Worm (Caenorhabditis elegans) whole organism, L1 larva: ENCODE results near the gene F28A12.10.

Experiments used
- ama-1 ChIP-seq: fragments of 150-350 bp; optimal IDR thresholded peaks from 2 replicates; lab custom pipeline; 2014
- ceh-82 ChIP-seq, 3 experiments: fragments of 150-350 bp in 1 of 3; sonication (generic microtip) in 2 of 3; optimal IDR thresholded peaks; 2 replicates each; lab custom pipeline; 2014 to 2017; ENCODE audit warnings: missing biosample characterization in 3 of 3, missing genetic modification characterization in 3 of 3
- dpl-1 ChIP-seq, 3 experiments: fragments of 150-350 bp in 2 of 3; sonication (generic microtip) in 1 of 3; optimal IDR thresholded peaks; 2 replicates each; lab custom pipeline; 2014 to 2017; ENCODE audit warnings: missing biosample characterization in 3 of 3, missing genetic modification characterization in 3 of 3, missing genetic modification reagents in 3 of 3
- lin-13 ChIP-seq: fragments of 150-350 bp; optimal IDR thresholded peaks from 2 replicates; lab custom pipeline; 2014; ENCODE audit warnings: missing biosample characterization, missing genetic modification reagents, missing genetic modification characterization
- lin-15B ChIP-seq: fragments of 150-350 bp; sonication (generic microtip); optimal IDR thresholded peaks from 3 replicates; lab custom pipeline; 2014; ENCODE audit warnings: missing biosample characterization, missing genetic modification characterization
- lsy-2 ChIP-seq, 2 experiments: fragments of 150-350 bp; optimal IDR thresholded peaks; 2 replicates each; lab custom pipeline; 2014; ENCODE audit warnings: missing biosample characterization in 2 of 2, missing genetic modification characterization in 2 of 2
- mdl-1 ChIP-seq, 2 experiments: fragments of 150-350 bp; optimal IDR thresholded peaks; 2 replicates each; lab custom pipeline; 2014 to 2017; ENCODE audit warnings: missing biosample characterization in 2 of 2, missing genetic modification characterization in 2 of 2, inconsistent platforms in 1 of 2
- nhr-90 ChIP-seq: sonication (generic microtip); optimal IDR thresholded peaks from 2 replicates; lab custom pipeline; 2016; ENCODE audit warnings: mild to moderate bottlenecking, missing genetic modification characterization, missing compliant biosample characterization; ENCODE audit not compliant: poor library complexity
- tbx-2 ChIP-seq: sonication (generic microtip); optimal IDR thresholded peaks from 2 replicates; lab custom pipeline; 2016; ENCODE audit warnings: missing genetic modification characterization, missing compliant biosample characterization

DNA sequence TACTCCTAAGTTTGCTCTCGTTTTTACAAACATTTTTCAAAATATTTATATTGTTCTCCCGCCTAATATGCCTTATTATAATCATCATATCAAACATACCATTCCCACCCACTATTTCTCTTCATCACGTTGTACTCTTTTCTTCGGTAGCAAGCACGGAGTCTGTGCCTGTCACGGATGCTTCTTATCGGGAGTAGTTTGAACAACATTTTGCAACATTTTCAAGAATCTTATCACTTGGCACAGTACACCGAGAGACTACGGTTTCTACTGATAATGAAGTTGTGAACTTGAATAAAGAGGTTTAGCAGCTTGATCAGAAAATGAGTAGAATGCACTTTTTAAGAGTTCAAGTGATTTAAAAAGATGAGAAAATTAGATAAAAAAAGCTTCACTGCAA lies 10.7 kb upstream of the F28A12.10 start:
- TF ChIP-seq nhr-90 (no peak), dpl-1 (GFP tag; optimal IDR thresholded peaks at IDR 0.05; lab: Kevin White, UChicago) (no peak), tbx-2 (tag; lab: Kevin White, UChicago) (no peak), lin-15B (tag; lab: Kevin White, UChicago) (no peak), ceh-82 (tag; optimal IDR thresholded peaks at IDR 0.05; lab: Kevin White, UChicago) (no peak), ama-1 (lab: Kevin White, UChicago) (no peak), lsy-2 (tag; optimal IDR thresholded peaks at IDR 0.05; lab: Kevin White, UChicago) (peak in 1 of 2 experiments; percentile 16), lin-13 (GFP tag; lab: Kevin White, UChicago) (no peak), mdl-1 (tag; optimal IDR thresholded peaks at IDR 0.05; lab: Kevin White, UChicago) (no peak)
